Worm (Caenorhabditis elegans) whole organism, L4 larva: ENCODE measurements around the gene clec-212.

Experiments
- F10B5.3 ChIP-seq: sonication (generic microtip); optimal IDR thresholded peaks from 2 replicates; lab custom pipeline; 2016; ENCODE audit warnings: mild to moderate bottlenecking, missing genetic modification characterization, missing compliant biosample characterization
- F26F4.8 ChIP-seq: fragments of 200-800 bp; sonication (Bioruptor generic); conservative IDR thresholded peaks from 2 replicates; pipeline ENCODE4 v1.3.6; 2022; ENCODE audit warnings: missing genetic modification characterization, missing compliant biosample characterization
- F37D6.2 ChIP-seq: sonication (generic microtip); optimal IDR thresholded peaks from 2 replicates; lab custom pipeline; 2016; ENCODE audit warnings: mild to moderate bottlenecking, missing genetic modification characterization, missing compliant biosample characterization
- F44E2.7 ChIP-seq: fragments of 200-800 bp; sonication (Bioruptor generic); IDR thresholded peaks from 2 replicates; pipeline ENCODE4 v2.1.2; 2022; ENCODE audit warnings: missing genetic modification characterization, missing compliant biosample characterization
- F49E8.2 ChIP-seq: sonication (generic microtip); optimal IDR thresholded peaks from 2 replicates; lab custom pipeline; 2016; ENCODE audit warnings: missing compliant biosample characterization, mild to moderate bottlenecking, missing genetic modification characterization, borderline replicate concordance
- T20F7.1 ChIP-seq: fragments of 200-800 bp; sonication (Bioruptor generic); optimal IDR thresholded peaks from 2 replicates; lab custom pipeline; 2018; ENCODE audit warnings: mild to moderate bottlenecking, missing genetic modification characterization, missing compliant biosample characterization
- Y5F2A.4 ChIP-seq: fragments of 200-800 bp; sonication (Bioruptor generic); optimal IDR thresholded peaks from 2 replicates; lab custom pipeline; 2018; ENCODE audit warnings: mild to moderate bottlenecking, missing genetic modification characterization, missing compliant biosample characterization
- ZK546.5 ChIP-seq, 2 experiments: sonication (generic microtip); optimal IDR thresholded peaks; 2 replicates each; lab custom pipeline; 2017; ENCODE audit warnings: missing biosample characterization in 2 of 2, missing genetic modification characterization in 2 of 2
- ama-1 ChIP-seq: fragments of 150-350 bp; optimal IDR thresholded peaks from 2 replicates; lab custom pipeline; 2014; ENCODE audit warnings: inconsistent platforms, mixed read lengths
- ceh-20 ChIP-seq: fragments of 200-800 bp; sonication (Bioruptor generic); IDR thresholded peaks from 2 replicates; pipeline ENCODE4 v1.3.6; 2022; ENCODE audit warnings: missing genetic modification reagents, missing genetic modification characterization, missing compliant biosample characterization
- ceh-44 ChIP-seq: fragments of 200-800 bp; sonication (Bioruptor generic); IDR thresholded peaks from 2 replicates; pipeline ENCODE4 v1.3.6; 2022; ENCODE audit warnings: missing genetic modification reagents, missing genetic modification characterization, missing compliant biosample characterization
- ceh-62 ChIP-seq: sonication (generic microtip); optimal IDR thresholded peaks from 2 replicates; lab custom pipeline; 2017; ENCODE audit warnings: missing biosample characterization, missing genetic modification characterization
- ceh-82 ChIP-seq: sonication (generic microtip); optimal IDR thresholded peaks from 2 replicates; lab custom pipeline; 2017; ENCODE audit warnings: missing biosample characterization, missing genetic modification characterization
- ces-1 ChIP-seq: fragments of 150-350 bp; sonication (generic microtip); optimal IDR thresholded peaks from 4 replicates; lab custom pipeline; 2014; ENCODE audit warnings: missing biosample characterization, missing genetic modification reagents, missing genetic modification characterization
- dmd-6 ChIP-seq: fragments of 200-800 bp; sonication (Bioruptor generic); IDR thresholded peaks from 2 replicates; pipeline ENCODE4 v1.3.6; 2022; ENCODE audit warnings: missing genetic modification reagents, missing genetic modification characterization, missing compliant biosample characterization
- dmd-8 ChIP-seq: fragments of 200-800 bp; sonication (Bioruptor generic); IDR thresholded peaks from 2 replicates; pipeline ENCODE4 v1.3.6; 2022; ENCODE audit warnings: missing genetic modification characterization, missing compliant biosample characterization
- duxl-1 ChIP-seq: sonication (generic microtip); optimal IDR thresholded peaks from 2 replicates; lab custom pipeline; 2016; ENCODE audit warnings: mild to moderate bottlenecking, missing genetic modification characterization, moderate library complexity, missing compliant biosample characterization; ENCODE audit not compliant: poor library complexity
- egl-27 ChIP-seq: sonication (generic microtip); optimal IDR thresholded peaks from 3 replicates; lab custom pipeline; 2017; ENCODE audit warnings: missing biosample characterization, missing genetic modification reagents, missing genetic modification characterization
- egl-43 ChIP-seq: fragments of 200-800 bp; sonication (Bioruptor generic); IDR thresholded peaks from 2 replicates; pipeline ENCODE4 v1.3.6; 2022; ENCODE audit warnings: missing genetic modification reagents, missing genetic modification characterization, missing compliant biosample characterization
- gei-8 ChIP-seq: fragments of 200-800 bp; sonication (Bioruptor generic); optimal IDR thresholded peaks from 2 replicates; lab custom pipeline; 2018; ENCODE audit warnings: mild to moderate bottlenecking, missing genetic modification characterization, missing compliant biosample characterization
- lin-13 ChIP-seq: fragments of 150-350 bp; optimal IDR thresholded peaks from 2 replicates; lab custom pipeline; 2014; ENCODE audit warnings: missing biosample characterization, missing genetic modification reagents, missing genetic modification characterization
- lin-39 ChIP-seq: fragments of 150-350 bp; optimal IDR thresholded peaks from 2 replicates; lab custom pipeline; 2014; ENCODE audit warnings: missing biosample characterization, missing genetic modification reagents, missing genetic modification characterization
- nhr-11 ChIP-seq: fragments of 150-350 bp; optimal IDR thresholded peaks from 2 replicates; lab custom pipeline; 2014; ENCODE audit warnings: missing biosample characterization, missing genetic modification characterization
- nhr-111 ChIP-seq: fragments of 200-800 bp; sonication (Bioruptor generic); optimal IDR thresholded peaks from 2 replicates; lab custom pipeline; 2018; ENCODE audit warnings: mild to moderate bottlenecking, missing genetic modification characterization, missing compliant biosample characterization
- nhr-25 ChIP-seq: sonication (generic microtip); optimal IDR thresholded peaks from 2 replicates; lab custom pipeline; 2017; ENCODE audit warnings: missing genetic modification characterization, mild to moderate bottlenecking, missing compliant biosample characterization, antibody characterized with exemption, moderate library complexity, borderline replicate concordance; ENCODE audit not compliant: insufficient read depth
- nhr-28 ChIP-seq: fragments of 150-350 bp; optimal IDR thresholded peaks from 2 replicates; lab custom pipeline; 2014; ENCODE audit warnings: missing biosample characterization, missing genetic modification characterization
- nhr-41 ChIP-seq: fragments of 200-800 bp; sonication (Bioruptor generic); IDR thresholded peaks from 2 replicates; pipeline ENCODE4 v1.3.6; 2022; ENCODE audit warnings: missing genetic modification reagents, missing genetic modification characterization, missing compliant biosample characterization
- nhr-6 ChIP-seq: fragments of 150-350 bp; optimal IDR thresholded peaks from 2 replicates; lab custom pipeline; 2014; ENCODE audit warnings: missing biosample characterization, missing genetic modification characterization
- nhr-77 ChIP-seq: fragments of 150-350 bp; optimal IDR thresholded peaks from 2 replicates; lab custom pipeline; 2014; ENCODE audit warnings: missing biosample characterization, missing genetic modification characterization
- pha-4 ChIP-seq, 2 experiments: fragments of 150-350 bp in 1 of 2; fragments of 200-800 bp in 1 of 2; sonication (Bioruptor generic) in 1 of 2; IDR thresholded peaks in 1 of 2; optimal IDR thresholded peaks in 1 of 2; 2 replicates each; pipeline versions ENCODE4 v1.3.6 to Lab custom; 2014 to 2022; ENCODE audit warnings: missing genetic modification characterization in 2 of 2, missing genetic modification reagents in 2 of 2, missing biosample characterization in 1 of 2, missing compliant biosample characterization in 1 of 2
- rbr-2 ChIP-seq: sonication (generic microtip); optimal IDR thresholded peaks from 2 replicates; lab custom pipeline; 2016; ENCODE audit warnings: missing genotype, missing genetic modification characterization, missing compliant biosample characterization
- saeg-2 ChIP-seq: fragments of 200-800 bp; sonication (Bioruptor generic); IDR thresholded peaks from 2 replicates; pipeline ENCODE4 v1.3.6; 2022; ENCODE audit warnings: missing genetic modification reagents, missing genetic modification characterization, missing compliant biosample characterization
- set-16 ChIP-seq: fragments of 200-800 bp; sonication (Bioruptor generic); IDR thresholded peaks from 2 replicates; pipeline ENCODE4 v1.3.6; 2022; ENCODE audit warnings: missing genetic modification reagents, missing genetic modification characterization, missing compliant biosample characterization
- spr-3 ChIP-seq: fragments of 200-800 bp; sonication (Bioruptor generic); optimal IDR thresholded peaks from 2 replicates; lab custom pipeline; 2018; ENCODE audit warnings: mild to moderate bottlenecking, missing genetic modification characterization, missing compliant biosample characterization
- tra-1 ChIP-seq: fragments of 200-800 bp; sonication (Bioruptor generic); IDR thresholded peaks from 2 replicates; pipeline ENCODE4 v1.3.6; 2022; ENCODE audit warnings: missing genetic modification reagents, missing genetic modification characterization, missing compliant biosample characterization
- unc-39 ChIP-seq: sonication (generic microtip); optimal IDR thresholded peaks from 2 replicates; lab custom pipeline; 2017; ENCODE audit warnings: missing biosample characterization, missing genetic modification characterization
- zag-1 ChIP-seq: fragments of 150-350 bp; optimal IDR thresholded peaks from 2 replicates; lab custom pipeline; 2014; ENCODE audit warnings: missing biosample characterization, missing genetic modification characterization
- ztf-11 ChIP-seq: fragments of 150-350 bp; optimal IDR thresholded peaks from 2 replicates; lab custom pipeline; 2014; ENCODE audit warnings: missing biosample characterization, missing genetic modification characterization

The clec-212 gene

DNA sequence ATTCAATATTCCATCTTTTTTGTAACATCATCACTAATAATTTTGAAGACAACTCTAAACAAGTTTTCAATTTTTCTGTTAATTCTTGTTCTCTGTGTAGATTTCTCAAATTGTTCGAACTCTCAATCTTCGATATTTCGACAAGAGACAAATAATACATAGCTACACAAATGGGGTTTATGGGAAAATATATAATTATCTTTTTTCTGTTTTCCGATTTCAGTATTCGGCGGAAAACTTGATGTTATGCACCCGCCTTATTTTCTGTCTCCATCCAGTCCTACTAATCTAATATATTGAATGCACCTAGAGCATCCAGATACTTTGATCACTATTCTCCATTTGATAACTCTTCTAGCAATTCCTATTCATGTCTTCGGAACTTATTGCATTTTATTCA, 31.2 kb downstream of the clec-212 start, which contains the start of gene srh-268:
TSS of gene srh-268 (plus strand) at position 301 of the 400 bp plus-strand sequence.
- TF ChIP-seq nhr-11 (tag; lab: Kevin White, UChicago) (no peak), nhr-77 (no peak), gei-8 (GFP tag; lab: Kevin White, UChicago) (no peak), F10B5.3 (no peak), Y5F2A.4 (GFP tag; lab: Kevin White, UChicago) (no peak), nhr-111 (GFP tag; lab: Kevin White, UChicago) (no peak), F37D6.2 (tag; lab: Kevin White, UChicago) (no peak), pha-4 (GFP tag; IDR thresholded peaks at IDR 0.05; lab: Robert Waterston, UW) (no peak), pha-4 (tag; optimal IDR thresholded peaks at IDR 0.05; lab: Kevin White, UChicago) (no peak), F44E2.7 (GFP tag; lab: Robert Waterston, UW) (no peak), nhr-25 (tag; lab: Kevin White, UChicago) (no peak), tra-1 (GFP tag; lab: Robert Waterston, UW) (no peak), ceh-20 (no peak)

DNA sequence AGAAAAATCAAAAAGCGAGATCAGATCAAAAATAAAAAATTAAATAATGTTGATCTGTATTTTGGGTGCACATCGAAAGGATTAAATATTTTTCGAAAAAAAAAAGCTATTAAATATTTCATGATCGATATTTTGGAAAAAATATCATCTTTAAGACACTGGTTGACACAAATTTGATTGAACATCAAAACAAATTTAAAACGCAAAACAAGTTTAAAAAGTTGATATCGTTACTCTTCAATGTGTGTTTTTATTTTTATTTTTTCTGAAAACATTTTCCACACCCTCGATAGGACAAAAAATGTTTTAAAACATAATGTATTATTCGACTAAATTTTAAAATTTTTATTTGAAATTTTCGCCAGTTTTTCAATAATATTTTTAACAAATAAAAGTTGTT, 32.2 kb downstream of the clec-212 start, which contains the start of gene C54F6.12:
TSS of gene C54F6.12 (minus strand) at position 101 of the 400 bp plus-strand sequence.
- TF ChIP-seq F26F4.8 (GFP tag; lab: Robert Waterston, UW) (no peak), zag-1 (tag; lab: Kevin White, UChicago) (no peak), Y5F2A.4 (GFP tag; lab: Kevin White, UChicago) (no peak), tra-1 (GFP tag; lab: Robert Waterston, UW) (no peak), dmd-6 (GFP tag; lab: Robert Waterston, UW) (no peak), nhr-6 (tag; lab: Kevin White, UChicago) (no peak), spr-3 (GFP tag; lab: Kevin White, UChicago) (no peak), ceh-82 (tag; lab: Kevin White, UChicago) (no peak), F37D6.2 (tag; lab: Kevin White, UChicago) (no peak), unc-39 (tag; lab: Kevin White, UChicago) (no peak)

DNA sequence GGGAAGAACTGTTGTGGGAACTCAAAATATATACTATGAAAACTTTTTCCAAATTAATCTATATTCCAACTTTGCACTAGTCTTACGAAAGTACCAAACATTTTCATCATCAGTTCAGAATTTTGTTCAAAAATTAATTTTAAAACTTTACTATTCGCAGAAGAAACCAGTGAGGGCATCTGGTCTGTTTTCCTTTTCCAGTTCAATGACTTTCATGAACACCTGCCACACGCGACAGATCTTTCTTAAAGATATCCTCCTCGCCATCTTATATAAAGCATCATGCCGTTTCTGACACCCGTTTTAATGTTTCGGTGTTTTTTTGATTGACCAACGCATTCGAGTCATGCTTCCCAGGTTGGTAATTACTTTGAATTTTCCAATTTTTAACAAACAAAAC, 37.2 kb downstream of the clec-212 start, which contains the start of gene C54F6.3:
TSS of gene C54F6.3 (plus strand) at position 301 of the 400 bp plus-strand sequence.
- TF ChIP-seq lin-39 (tag; lab: Kevin White, UChicago) (no peak), dmd-8 (GFP tag; lab: Robert Waterston, UW) (no peak), egl-43 (no peak), nhr-41 (GFP tag; lab: Robert Waterston, UW) (no peak), F37D6.2 (tag; lab: Kevin White, UChicago) (no peak)

DNA sequence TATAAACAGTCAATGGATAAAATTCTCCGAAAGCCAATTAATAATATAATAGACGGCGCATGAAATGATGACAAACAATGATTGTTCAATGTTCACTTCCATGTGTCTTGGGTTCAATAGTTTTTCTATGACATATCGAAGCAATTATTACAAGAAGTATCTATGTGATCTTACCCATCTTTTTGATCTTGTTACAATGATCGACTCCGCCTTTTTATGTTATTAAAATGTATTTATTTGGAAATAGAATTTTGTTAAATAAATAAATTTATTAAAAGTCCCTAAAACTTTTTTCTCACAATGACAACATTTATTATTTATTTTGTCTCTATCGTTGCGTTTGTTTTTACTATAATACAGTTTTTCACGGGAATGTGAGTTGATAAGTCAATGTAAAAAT, 40.4 kb downstream of the clec-212 start, which contains the start of gene swt-2:
TSS of gene swt-2 (plus strand) at position 301 of the 400 bp plus-strand sequence.
- no peak for TF ChIP-seq set-16 (GFP tag; lab: Robert Waterston, UW)
- TF ChIP-seq saeg-2 (GFP tag; lab: Robert Waterston, UW), result no peak
- no peak for TF ChIP-seq ama-1
- TF ChIP-seq ZK546.5 (tag; optimal IDR thresholded peaks at IDR 0.05; lab: Kevin White, UChicago), result no peak
- TF ChIP-seq nhr-28 (tag; lab: Kevin White, UChicago), result no peak
- TF ChIP-seq dmd-8 (GFP tag; lab: Robert Waterston, UW), result no peak
- no peak for TF ChIP-seq ceh-62 (tag; lab: Kevin White, UChicago)
- no peak for TF ChIP-seq F49E8.2 (tag; lab: Kevin White, UChicago)
- no peak for TF ChIP-seq duxl-1 (tag; lab: Kevin White, UChicago)
- TF ChIP-seq, all 104 proteins: peak for 0

DNA sequence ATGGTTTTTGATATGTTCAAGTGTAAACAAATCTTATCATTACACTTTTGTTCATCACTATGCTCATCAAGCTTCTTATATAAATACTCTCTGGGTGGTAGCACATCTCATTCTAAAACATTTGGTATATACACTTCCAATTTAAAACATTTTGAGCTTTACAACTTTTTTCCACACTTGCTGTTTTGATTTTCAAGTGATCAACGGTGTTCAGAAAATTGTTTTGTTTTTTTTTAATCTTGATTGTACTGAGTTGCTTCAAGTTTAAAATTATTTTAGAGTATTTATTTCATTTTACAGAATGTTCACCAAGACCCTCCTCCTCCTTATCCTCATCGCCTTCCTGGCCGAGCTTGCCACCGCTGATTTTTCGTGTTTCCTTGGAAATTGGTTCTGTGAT, 41.4 kb downstream of the clec-212 start, which contains the start of gene C54F6.5:
TSS of gene C54F6.5 (plus strand) at position 301 of the 400 bp plus-strand sequence.
- no peak for TF ChIP-seq dmd-6 (GFP tag; lab: Robert Waterston, UW)
- no peak for TF ChIP-seq Y5F2A.4 (GFP tag; lab: Kevin White, UChicago)
- no peak for TF ChIP-seq nhr-25 (tag; lab: Kevin White, UChicago)
- TF ChIP-seq zag-1 (tag; lab: Kevin White, UChicago), result no peak
- no peak for TF ChIP-seq egl-27 (tag; lab: Kevin White, UChicago)
- TF ChIP-seq lin-13 (GFP tag; lab: Kevin White, UChicago), result no peak
- no peak for TF ChIP-seq rbr-2 (tag; lab: Kevin White, UChicago)
- TF ChIP-seq saeg-2 (GFP tag; lab: Robert Waterston, UW), result no peak
- TF ChIP-seq ces-1, result no peak
- no peak for TF ChIP-seq ceh-44
- TF ChIP-seq ZK546.5 (tag; optimal IDR thresholded peaks at IDR 0.05; lab: Kevin White, UChicago), result no peak
- no peak for TF ChIP-seq ama-1
- TF ChIP-seq ztf-11 (tag; lab: Kevin White, UChicago), result no peak
- TF ChIP-seq F26F4.8 (GFP tag; lab: Robert Waterston, UW), result no peak
- no peak for TF ChIP-seq T20F7.1 (GFP tag; lab: Kevin White, UChicago)
- TF ChIP-seq, all 104 proteins: peak for 0
